Worm (Caenorhabditis elegans): ENCODE data around the gene snx-17.

The snx-17 gene

DNA sequence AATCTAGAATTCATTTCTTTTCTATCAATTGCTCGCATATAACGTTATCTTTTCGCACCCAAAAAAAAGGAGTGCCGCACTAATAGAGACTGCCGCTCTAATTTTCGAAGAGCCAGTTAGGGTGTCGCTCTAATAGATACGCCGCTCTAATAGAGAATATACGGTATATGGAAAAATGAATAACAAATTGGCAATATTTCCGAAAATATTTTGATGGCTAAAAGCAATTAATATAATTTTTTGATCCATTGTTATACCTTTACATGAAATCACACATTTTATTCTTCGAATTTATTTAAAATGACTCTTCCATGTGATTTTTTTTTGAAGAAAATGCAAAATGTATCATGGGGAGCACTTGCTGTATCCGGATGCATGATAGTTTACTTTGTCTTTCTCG lies 44.2 kb downstream of the snx-17 start, which contains the start of gene K03A11.4:
Gene K03A11.4 (plus strand): TSS at position 301 of the 400 bp plus-strand sequence.
- no peak for TF ChIP-seq unc-62 (GFP tag; optimal IDR thresholded peaks at IDR 0.05 in 1 of 2)
- no peak for TF ChIP-seq unc-62 (tag; optimal IDR thresholded peaks at IDR 0.05)
- TF ChIP-seq mxl-3 (GFP tag; optimal IDR thresholded peaks at IDR 0.05): no peak
- TF ChIP-seq mxl-2 (GFP tag; conservative IDR thresholded peaks at IDR 0.05): no peak
- TF ChIP-seq madf-9 (GFP tag; conservative IDR thresholded peaks at IDR 0.05): no peak
- TF ChIP-seq T26A8.4 (GFP tag; IDR thresholded peaks at IDR 0.05): no peak
- no peak for TF ChIP-seq saeg-2 (GFP tag; IDR thresholded peaks at IDR 0.05)
- no peak for TF ChIP-seq ceh-20 (GFP tag; IDR thresholded peaks at IDR 0.05)
- no peak for TF ChIP-seq php-3 (GFP tag; IDR thresholded peaks at IDR 0.05)
- TF ChIP-seq nhr-41 (GFP tag; IDR thresholded peaks at IDR 0.05): no peak
- no peak for TF ChIP-seq sdz-12 (GFP tag; optimal IDR thresholded peaks at IDR 0.05)
- TF ChIP-seq set-16 (GFP tag; IDR thresholded peaks at IDR 0.05): no peak

DNA sequence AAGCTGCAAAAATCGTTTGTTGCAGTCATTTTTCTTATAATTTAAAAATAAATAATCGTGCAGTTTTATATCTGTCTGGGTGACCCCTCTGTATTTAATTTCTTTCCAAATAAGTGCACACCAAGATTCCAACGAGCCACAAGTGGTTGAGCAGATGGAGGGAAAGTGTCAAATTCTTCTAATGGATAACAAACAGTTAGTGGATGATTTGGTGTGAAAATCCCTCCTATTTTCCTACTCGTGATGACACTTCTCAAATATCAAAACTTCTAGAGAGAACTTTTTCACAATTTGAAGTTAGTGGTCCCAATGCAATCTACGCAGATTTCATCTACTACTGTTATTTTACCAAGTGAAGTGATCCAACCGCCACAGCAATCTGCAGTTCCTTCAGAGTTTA lies 47.7 kb downstream of the snx-17 start, which contains the start of gene ceh-28:
Gene ceh-28 (plus strand): TSS at position 301 of the 400 bp plus-strand sequence.
- TF ChIP-seq nhr-111 (GFP tag; optimal IDR thresholded peaks at IDR 0.05): no peak
- TF ChIP-seq unc-39 (tag; optimal IDR thresholded peaks at IDR 0.05): no peak
- TF ChIP-seq unc-130 (GFP tag; optimal IDR thresholded peaks at IDR 0.05): no peak
- no peak for TF ChIP-seq T20F7.1 (GFP tag; optimal IDR thresholded peaks at IDR 0.05)
- no peak for TF ChIP-seq gei-8 (GFP tag; optimal IDR thresholded peaks at IDR 0.05)
- no peak for TF ChIP-seq duxl-1 (tag; optimal IDR thresholded peaks at IDR 0.05; ENCODE audit: poor library complexity)
- no peak for TF ChIP-seq F37D6.2 (tag; optimal IDR thresholded peaks at IDR 0.05)
- TF ChIP-seq nhr-237 (tag; optimal IDR thresholded peaks at IDR 0.05): no peak
- no peak for TF ChIP-seq lin-1 (GFP tag; IDR thresholded peaks at IDR 0.05)

DNA sequence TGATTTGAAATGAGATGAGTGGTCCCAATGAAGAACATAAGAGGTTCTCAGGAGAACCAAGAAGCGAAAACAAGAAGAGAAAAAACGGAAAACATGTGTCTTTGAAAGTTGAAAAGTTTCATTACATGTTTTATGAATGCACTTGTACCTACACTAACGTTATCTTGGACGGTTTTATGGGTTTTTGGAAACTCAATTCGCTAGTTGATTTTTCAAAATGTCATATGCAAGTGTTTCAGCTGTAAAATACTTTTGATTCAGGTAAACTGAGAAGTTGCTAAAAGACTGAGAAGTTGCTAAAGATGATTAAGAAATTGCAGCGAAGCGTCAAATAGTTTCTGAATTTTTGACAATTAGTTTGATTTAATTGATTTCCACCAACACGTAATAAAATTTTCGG lies 51.0 kb downstream of the snx-17 start, which contains the start of gene cpx-2:
Gene cpx-2 (minus strand): TSS at position 101 of the 400 bp plus-strand sequence.
- TF ChIP-seq lin-1 (GFP tag; IDR thresholded peaks at IDR 0.05): no peak
- no peak for TF ChIP-seq Y75B8A.6 (GFP tag; IDR thresholded peaks at IDR 0.05)
- TF ChIP-seq lin-39 (tag; optimal IDR thresholded peaks at IDR 0.05): no peak
- no peak for TF ChIP-seq lsy-2 (tag; optimal IDR thresholded peaks at IDR 0.05)
- TF ChIP-seq R02D3.7 (tag; optimal IDR thresholded peaks at IDR 0.05): no peak
- no peak for TF ChIP-seq nhr-111 (GFP tag; optimal IDR thresholded peaks at IDR 0.05)
- no peak for TF ChIP-seq daf-19 (GFP tag; conservative IDR thresholded peaks at IDR 0.05)
- TF ChIP-seq mdt-29 (GFP tag; IDR thresholded peaks at IDR 0.05): no peak
- no peak for TF ChIP-seq dmd-8 (GFP tag; IDR thresholded peaks at IDR 0.05)
- no peak for TF ChIP-seq mdl-1 (tag; optimal IDR thresholded peaks at IDR 0.05)
- TF ChIP-seq ceh-28 (tag; optimal IDR thresholded peaks at IDR 0.05): no peak
- TF ChIP-seq lin-38 (GFP tag; IDR thresholded peaks at IDR 0.05): no peak
- TF ChIP-seq mes-2 (tag; optimal IDR thresholded peaks at IDR 0.05; ENCODE audit: poor library complexity, severe bottlenecking): no peak
- TF ChIP-seq tag-97 (GFP tag; IDR thresholded peaks at IDR 0.05): no peak
